Worm (Caenorhabditis elegans): ENCODE results near the gene atg-16.2.

DNA sequence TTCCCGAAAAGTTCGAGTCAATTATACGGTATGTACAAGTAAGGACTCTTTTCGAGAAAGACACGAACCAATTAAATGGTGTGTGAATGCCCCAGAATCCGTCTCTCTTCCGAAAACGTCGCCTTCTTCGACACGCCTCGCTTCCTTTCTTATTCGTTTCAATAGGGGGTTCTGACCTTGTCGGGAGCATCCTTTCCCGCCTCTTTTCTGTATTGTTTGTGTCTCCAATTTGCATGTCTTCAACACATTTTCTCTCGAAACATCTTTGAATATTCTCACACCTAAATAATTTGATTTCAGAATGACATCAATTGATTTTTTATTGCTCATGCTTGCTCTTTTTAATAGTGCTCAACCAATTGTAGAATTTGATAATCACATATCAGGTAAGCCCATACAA, 12.1 kb downstream of the atg-16.2 start, which contains the start of gene cutl-16:
- TF ChIP-seq hmbx-1 (tag; optimal IDR thresholded peaks at IDR 0.05) (no peak), ama-1 (optimal IDR thresholded peaks at IDR 0.05) (no peak), ceh-36 (tag; optimal IDR thresholded peaks at IDR 0.05) (no peak), sea-1 (GFP tag; conservative IDR thresholded peaks at IDR 0.05) (no peak), B0310.2 (tag; optimal IDR thresholded peaks at IDR 0.05) (no peak), pes-1 (GFP tag; IDR thresholded peaks at IDR 0.05) (no peak)

All from whole organism, early embryonic.